Fruit fly (Drosophila melanogaster) whole organism, embryonic: ENCODE results near the gene mAcon2.

Experiments
- Jarid2 ChIP-seq: fragments of 200-800 bp; sonication (Bioruptor generic); optimal IDR thresholded peaks from 3 replicates; lab custom pipeline; 2017; ENCODE audit warnings: mild to moderate bottlenecking, missing biosample characterization, missing genetic modification reagents, missing genetic modification characterization
- Oaz ChIP-seq: fragments of 200-800 bp; sonication (Bioruptor generic); IDR thresholded peaks from 2 replicates; pipeline ENCODE4 v1.3.6; 2022; ENCODE audit warnings: missing biosample characterization, missing genetic modification characterization
- yki ChIP-seq: fragments of >200 bp; optimal IDR thresholded peaks from 3 replicates; lab custom pipeline; 2018

DNA sequence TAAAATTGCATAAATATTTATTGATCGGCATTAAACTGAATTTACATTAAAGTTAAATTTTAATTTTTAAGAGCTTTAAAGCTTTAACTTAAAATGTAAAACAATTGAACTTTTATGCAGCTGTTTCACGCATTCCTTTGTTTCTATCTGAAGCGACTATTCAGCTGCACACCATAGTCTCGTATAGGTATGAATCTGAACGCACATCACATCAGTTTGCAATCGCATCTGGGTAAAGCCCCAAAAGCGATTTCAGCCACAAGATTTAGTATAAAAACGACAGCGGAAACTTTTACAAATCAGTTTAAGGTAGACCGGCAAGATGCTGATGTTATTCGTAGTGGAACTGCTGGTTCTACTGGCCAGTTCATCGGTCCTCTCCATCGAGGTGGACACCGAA lies 23.9 kb downstream of the mAcon2 start, which contains the start of gene CG4757:
- TF ChIP-seq Oaz (GFP tag; lab: Robert Waterston, UW) (no peak), yki (no peak), Jarid2 (GFP tag; lab: Kevin White, UChicago) (no peak)
